Fruit fly (Drosophila melanogaster) whole organism, prepupa: ENCODE data around the gene sau.

Experiments used
- CG4318 ChIP-seq: fragments of 200-800 bp; sonication (Bioruptor generic); optimal IDR thresholded peaks from 3 replicates; lab custom pipeline; 2017; ENCODE audit warnings: missing biosample characterization, mild to moderate bottlenecking, missing genetic modification characterization
- Ets21C ChIP-seq: fragments of 200-800 bp; sonication (Bioruptor generic); optimal IDR thresholded peaks from 3 replicates; lab custom pipeline; 2016; ENCODE audit warnings: missing biosample characterization, missing genetic modification characterization
- Gug ChIP-seq: fragments of 200-800 bp; sonication (Bioruptor generic); IDR thresholded peaks from 2 replicates; pipeline ENCODE4 v1.3.6; 2022; ENCODE audit warnings: missing biosample characterization, missing genetic modification characterization
- spab ChIP-seq: fragments of 200-800 bp; sonication (Bioruptor generic); optimal IDR thresholded peaks from 2 replicates; lab custom pipeline; 2017; ENCODE audit warnings: missing biosample characterization, mild to moderate bottlenecking, missing genetic modification characterization, missing genetic modification reagents

DNA sequence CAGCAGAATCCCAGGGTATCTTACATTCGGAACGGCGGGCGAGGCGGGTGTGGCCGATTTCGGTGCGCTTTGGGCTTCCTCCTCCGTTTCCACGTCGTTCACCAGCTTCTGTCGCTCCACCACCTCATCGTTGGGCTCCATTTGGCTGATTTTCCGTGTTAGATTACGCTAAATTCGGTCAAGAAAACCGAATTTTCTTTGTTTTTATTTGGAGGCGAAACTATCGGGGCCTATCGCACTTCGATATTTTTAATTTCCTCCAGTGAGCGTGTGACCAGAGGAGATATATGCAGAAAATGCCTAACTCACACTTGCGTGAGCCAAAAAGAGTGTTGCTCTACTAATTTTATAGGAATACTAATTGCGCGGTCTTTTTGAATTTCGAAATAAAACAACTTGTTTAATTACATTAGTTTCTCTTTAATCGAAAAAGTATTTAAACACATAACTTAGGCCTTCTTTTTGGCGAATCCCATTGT is 34.0 kb upstream of the sau start, which contains the start of gene CG10874:
- TF ChIP-seq Ets21C (GFP tag; lab: Kevin White, UChicago) (no peak), spab (GFP tag; lab: Kevin White, UChicago) (no peak), Gug (no peak), CG4318 (GFP tag; lab: Kevin White, UChicago) (no peak)
